Worm (Caenorhabditis elegans) whole organism, midembryonic: ENCODE results near the gene str-47.

ENCODE experiments used
- T22C8.4 ChIP-seq: fragments of 200-800 bp; sonication (Bioruptor generic); IDR thresholded peaks from 2 replicates; pipeline ENCODE4 v1.3.6; 2022; ENCODE audit warnings: missing genetic modification characterization, missing compliant biosample characterization
- cog-1 ChIP-seq: sonication (generic microtip); optimal IDR thresholded peaks from 2 replicates; lab custom pipeline; 2016; ENCODE audit warnings: missing genetic modification characterization, missing compliant biosample characterization
- flt-1 ChIP-seq: fragments of 200-800 bp; sonication (Bioruptor generic); IDR thresholded peaks from 2 replicates; pipeline ENCODE4 v1.3.6; 2022; ENCODE audit warnings: missing genetic modification characterization, missing compliant biosample characterization
- klf-2 ChIP-seq: fragments of 200-800 bp; sonication (Bioruptor generic); conservative IDR thresholded peaks from 2 replicates; pipeline ENCODE4 v1.3.6; 2022; ENCODE audit warnings: missing genetic modification reagents, missing genetic modification characterization, missing compliant biosample characterization
- med-1 ChIP-seq: sonication (generic microtip); optimal IDR thresholded peaks from 2 replicates; lab custom pipeline; 2017; ENCODE audit warnings: missing genetic modification characterization, mild to moderate bottlenecking, missing compliant biosample characterization, antibody characterized with exemption, missing genetic modification reagents; ENCODE audit not compliant: insufficient read depth
- ref-1 ChIP-seq: fragments of 200-800 bp; sonication (Bioruptor generic); conservative IDR thresholded peaks from 2 replicates; pipeline ENCODE4 v1.3.6; 2022; ENCODE audit warnings: missing genetic modification reagents, missing genetic modification characterization, missing compliant biosample characterization
- tab-1 ChIP-seq: fragments of 200-800 bp; sonication (Bioruptor generic); IDR thresholded peaks from 2 replicates; pipeline ENCODE4 v1.3.6; 2022; ENCODE audit warnings: missing genetic modification characterization, missing compliant biosample characterization
- ztf-23 ChIP-seq: fragments of 200-800 bp; sonication (Bioruptor generic); IDR thresholded peaks from 2 replicates; pipeline ENCODE4 v1.3.6; 2022; ENCODE audit warnings: missing genetic modification reagents, missing genetic modification characterization, missing compliant biosample characterization
- ztf-29 ChIP-seq: fragments of 200-800 bp; sonication (Bioruptor generic); IDR thresholded peaks from 2 replicates; pipeline ENCODE4 v1.3.6; 2022; ENCODE audit warnings: missing genetic modification reagents, missing genetic modification characterization, missing compliant biosample characterization

str-47 gene

DNA sequence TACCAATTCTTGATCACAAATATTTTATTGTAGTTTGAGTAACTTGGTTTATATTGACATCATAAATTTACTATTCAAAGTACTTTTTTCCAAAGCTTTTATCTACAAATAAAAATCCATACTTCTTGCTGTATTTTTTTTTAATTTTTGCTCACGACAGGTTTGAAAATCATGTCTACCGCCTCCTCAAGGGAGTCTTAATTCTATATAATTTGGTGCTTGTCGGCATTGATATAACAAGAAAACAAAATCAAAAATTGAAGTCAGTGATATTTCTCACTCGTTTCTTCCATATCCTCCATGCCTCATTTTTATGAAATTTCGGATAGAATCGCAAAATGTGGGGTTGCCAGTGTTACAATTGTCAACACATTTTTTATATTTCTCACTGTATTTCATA is at the start of gene str-47:
Gene str-47, plus strand, starts transcription at position 301 of the 400 bp plus-strand sequence.
- TF ChIP-seq tab-1 (GFP tag; lab: Robert Waterston, UW) (no peak), ztf-23 (no peak), ref-1 (no peak), T22C8.4 (no peak), cog-1 (no peak), flt-1 (GFP tag; lab: Robert Waterston, UW) (no peak), ztf-29 (GFP tag; lab: Robert Waterston, UW) (no peak), med-1 (GFP tag; lab: Kevin White, UChicago) (no peak), klf-2 (no peak)

DNA sequence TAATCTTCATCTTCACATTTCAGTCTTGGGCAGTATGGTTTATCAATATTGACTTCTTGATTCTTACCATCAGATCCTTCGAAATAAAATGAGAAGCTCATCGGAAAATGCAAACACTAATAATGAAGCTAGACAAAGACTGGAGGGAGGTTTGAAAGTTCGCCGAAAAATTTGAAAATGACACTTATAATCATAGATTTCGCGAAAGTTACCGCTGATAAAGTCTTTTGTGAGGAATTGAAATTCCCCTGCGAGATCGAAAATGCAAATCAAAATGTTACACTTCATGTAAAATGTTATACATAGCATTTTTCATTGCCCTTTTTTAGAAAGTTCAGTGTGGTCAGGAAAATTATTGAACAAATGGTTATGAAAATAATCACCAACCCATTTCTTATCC is 47.3 kb upstream of the str-47 start, which contains the start of gene C50E3.7:
Gene C50E3.7, minus strand, starts transcription at position 101 of the 400 bp plus-strand sequence.
- TF ChIP-seq klf-2 (no peak), cog-1 (no peak), med-1 (GFP tag; lab: Kevin White, UChicago) (no peak), T22C8.4 (no peak), ref-1 (no peak), tab-1 (GFP tag; lab: Robert Waterston, UW) (no peak), ztf-23 (no peak), flt-1 (GFP tag; lab: Robert Waterston, UW) (no peak), ztf-29 (GFP tag; lab: Robert Waterston, UW) (no peak)

DNA sequence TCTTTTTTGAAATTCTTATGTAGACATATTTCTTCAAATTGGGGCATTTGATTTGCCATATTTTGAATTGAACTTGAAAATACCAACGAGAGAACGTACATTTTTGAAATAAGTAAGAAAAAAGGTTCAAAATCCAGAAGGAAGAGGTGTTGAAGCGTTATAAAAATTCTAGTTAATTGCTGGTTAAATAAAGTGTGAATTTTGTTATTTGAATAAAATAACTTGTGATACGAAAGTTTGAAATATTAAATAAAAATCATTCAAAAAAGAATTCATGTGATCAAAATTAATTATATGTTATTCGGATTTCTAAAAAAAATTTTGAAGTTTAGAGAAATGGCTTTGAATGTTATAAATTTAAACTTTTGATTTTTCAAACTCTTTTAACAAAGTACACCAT is 45.4 kb upstream of the str-47 start, which contains the start of gene C50E3.9:
Gene C50E3.9, minus strand, starts transcription at position 101 of the 400 bp plus-strand sequence.
- TF ChIP-seq klf-2 (no peak), ztf-23 (no peak), flt-1 (GFP tag; lab: Robert Waterston, UW) (no peak), ref-1 (no peak), T22C8.4 (no peak), tab-1 (GFP tag; lab: Robert Waterston, UW) (no peak), med-1 (GFP tag; lab: Kevin White, UChicago) (no peak), cog-1 (no peak), ztf-29 (GFP tag; lab: Robert Waterston, UW) (no peak)

DNA sequence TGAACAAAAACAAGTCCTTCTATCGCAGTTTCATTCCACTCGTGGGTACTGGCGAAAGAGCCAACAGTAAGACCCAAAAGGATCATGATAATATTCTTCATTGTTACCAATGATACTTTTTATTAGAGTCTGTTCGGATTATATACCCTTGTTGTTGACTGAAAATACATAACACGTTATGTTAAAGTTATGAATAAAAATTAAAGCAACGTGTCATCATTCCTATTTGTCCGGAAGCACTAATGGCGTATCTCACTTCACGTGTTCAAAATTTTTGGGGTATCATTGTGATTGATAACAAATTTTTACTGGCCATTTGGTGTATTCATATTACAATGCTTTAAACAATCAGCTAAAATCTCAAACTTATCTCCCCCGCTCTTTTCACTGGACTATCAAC is 44.1 kb upstream of the str-47 start, which contains the start of gene scl-26:
Gene scl-26, minus strand, starts transcription at position 101 of the 400 bp plus-strand sequence.
- TF ChIP-seq med-1 (GFP tag; lab: Kevin White, UChicago) (no peak), ztf-23 (no peak), klf-2 (no peak), ref-1 (no peak), tab-1 (GFP tag; lab: Robert Waterston, UW) (no peak), T22C8.4 (no peak), flt-1 (GFP tag; lab: Robert Waterston, UW) (no peak), ztf-29 (GFP tag; lab: Robert Waterston, UW) (no peak), cog-1 (no peak)

DNA sequence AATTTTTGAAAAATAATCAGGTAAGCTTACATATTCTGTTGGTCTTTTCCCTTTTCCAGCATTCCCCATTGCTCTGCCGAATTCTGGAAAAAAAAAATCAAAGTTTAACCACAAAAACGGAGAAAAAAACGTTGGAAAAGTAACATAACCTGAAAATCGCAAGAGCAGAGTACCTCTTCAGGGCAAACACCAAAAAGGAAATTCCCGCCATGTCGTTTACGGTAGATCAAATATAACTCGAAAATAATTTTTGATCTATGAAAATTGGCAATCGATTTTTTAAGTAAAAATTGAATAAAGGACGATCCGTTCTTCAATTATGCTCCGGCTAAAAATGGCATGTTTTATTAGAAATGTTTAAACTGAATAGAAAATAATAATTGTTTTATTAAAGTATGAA is 42.1 kb upstream of the str-47 start, which contains the start of gene C50E3.11:
Gene C50E3.11, minus strand, starts transcription at position 83 of the 400 bp plus-strand sequence.
- TF ChIP-seq klf-2 (no peak), cog-1 (no peak), ztf-29 (GFP tag; lab: Robert Waterston, UW) (no peak), med-1 (GFP tag; lab: Kevin White, UChicago) (no peak), ztf-23 (no peak), ref-1 (no peak), tab-1 (GFP tag; lab: Robert Waterston, UW) (no peak), flt-1 (GFP tag; lab: Robert Waterston, UW) (no peak), T22C8.4 (no peak)

DNA sequence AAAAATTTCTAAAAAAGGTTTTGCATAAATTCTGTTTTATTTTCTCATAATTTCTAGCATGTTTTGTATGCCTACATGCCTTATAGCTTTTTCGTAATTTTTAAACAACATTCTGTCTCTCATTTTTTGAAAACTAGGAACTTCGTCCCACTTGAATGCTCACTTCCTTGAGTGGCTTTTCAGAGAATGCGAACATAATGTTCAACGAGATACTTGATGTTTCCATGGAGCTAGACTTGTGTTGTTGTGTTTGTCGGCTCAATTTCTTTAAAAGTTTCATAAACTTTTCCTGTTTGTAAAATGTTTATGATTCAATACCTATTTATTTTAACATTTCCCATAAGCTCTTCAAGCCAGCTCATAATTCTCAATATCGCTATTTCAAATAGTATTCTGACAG is 40.7 kb upstream of the str-47 start, which contains the start of gene clec-213:
Gene clec-213, plus strand, starts transcription at position 301 of the 400 bp plus-strand sequence.
- TF ChIP-seq ref-1, result no peak

DNA sequence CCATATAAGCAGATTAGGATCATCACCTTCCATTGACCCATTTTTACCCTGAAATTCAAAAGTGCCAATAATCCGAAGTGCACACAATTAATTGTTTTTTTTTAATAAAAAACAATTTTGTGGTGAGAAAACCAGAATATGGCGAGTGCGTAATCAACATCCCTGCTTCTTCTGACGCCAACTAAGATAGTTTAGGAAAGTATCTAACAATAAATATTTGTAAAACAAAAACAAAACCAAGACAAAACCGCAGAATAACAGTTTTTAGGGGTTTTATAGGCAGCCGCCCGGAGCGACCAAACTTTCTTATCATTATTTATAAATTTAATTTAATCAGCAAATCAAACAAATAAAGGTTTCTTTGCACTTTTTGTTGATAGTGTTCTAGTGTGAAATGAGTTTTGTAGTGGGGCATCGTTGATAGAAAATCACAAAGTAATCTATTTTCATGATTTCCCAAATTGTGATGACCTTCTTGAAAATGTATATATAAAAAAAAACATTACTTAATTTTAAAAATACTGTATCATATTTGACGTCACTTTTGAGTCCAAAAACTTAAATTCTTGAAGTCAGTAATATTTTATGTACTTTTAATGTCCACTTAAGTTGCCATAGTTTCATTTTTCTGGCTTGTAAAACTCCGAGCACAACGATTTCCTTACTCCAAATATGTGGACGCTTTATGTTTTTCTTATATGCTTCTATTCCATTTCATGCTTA is 35.7 kb upstream of the str-47 start, which contains the start of the genes folt-3 and clec-214:
Gene folt-3, minus strand, starts transcription at position 51 of the 723 bp plus-strand sequence.
Gene clec-214, plus strand, starts transcription at position 673 of the 723 bp plus-strand sequence.
- TF ChIP-seq med-1 (GFP tag; lab: Kevin White, UChicago) (no peak), tab-1 (GFP tag; lab: Robert Waterston, UW) (no peak), ztf-23 (no peak), ztf-29 (GFP tag; lab: Robert Waterston, UW) (no peak), flt-1 (GFP tag; lab: Robert Waterston, UW) (no peak), klf-2 (no peak), ref-1 (no peak), cog-1 (no peak), T22C8.4 (no peak)

DNA sequence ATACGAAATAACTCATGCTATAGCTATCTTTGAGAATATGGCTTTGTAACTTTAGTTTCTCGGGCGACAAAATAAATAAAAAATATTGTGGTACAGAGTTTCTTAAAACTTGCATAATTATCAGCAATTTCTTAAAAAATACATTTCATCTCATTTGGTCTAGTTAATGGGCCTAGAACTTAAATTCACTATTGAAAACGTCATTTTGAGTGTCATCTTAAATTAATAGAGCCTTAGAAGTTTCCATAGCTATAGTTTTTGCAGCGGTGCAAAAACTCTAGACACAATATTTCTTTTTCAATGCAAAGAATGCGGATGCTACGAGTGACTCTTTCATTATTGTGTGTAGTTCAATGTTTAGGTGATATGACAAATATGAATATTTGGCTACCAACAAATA is 33.5 kb upstream of the str-47 start, which contains the start of gene clec-215:
Gene clec-215, plus strand, starts transcription at position 301 of the 400 bp plus-strand sequence.
- TF ChIP-seq T22C8.4 (no peak), klf-2 (no peak), med-1 (GFP tag; lab: Kevin White, UChicago) (no peak)

DNA sequence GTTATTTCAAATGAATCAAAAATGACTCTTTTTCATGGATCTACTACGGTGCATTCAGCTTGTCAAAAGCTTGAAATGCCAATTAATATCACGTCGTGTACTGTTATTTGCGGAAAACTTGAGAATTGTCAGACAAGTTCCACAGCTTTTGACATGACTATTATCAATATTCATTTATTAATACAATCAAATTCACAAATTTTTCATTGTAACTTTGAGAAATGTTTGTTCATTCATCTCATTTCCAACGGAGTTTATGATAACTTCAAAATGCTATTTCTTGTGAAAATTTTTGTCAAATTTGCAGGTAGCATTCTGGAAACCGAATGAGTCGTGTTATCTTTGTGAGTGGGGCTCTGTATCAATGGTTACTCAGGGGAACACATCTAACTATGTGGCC is 27.4 kb upstream of the str-47 start, which contains the start of gene C50E3.15:
Gene C50E3.15, plus strand, starts transcription at position 301 of the 400 bp plus-strand sequence.
- no peak for TF ChIP-seq cog-1

DNA sequence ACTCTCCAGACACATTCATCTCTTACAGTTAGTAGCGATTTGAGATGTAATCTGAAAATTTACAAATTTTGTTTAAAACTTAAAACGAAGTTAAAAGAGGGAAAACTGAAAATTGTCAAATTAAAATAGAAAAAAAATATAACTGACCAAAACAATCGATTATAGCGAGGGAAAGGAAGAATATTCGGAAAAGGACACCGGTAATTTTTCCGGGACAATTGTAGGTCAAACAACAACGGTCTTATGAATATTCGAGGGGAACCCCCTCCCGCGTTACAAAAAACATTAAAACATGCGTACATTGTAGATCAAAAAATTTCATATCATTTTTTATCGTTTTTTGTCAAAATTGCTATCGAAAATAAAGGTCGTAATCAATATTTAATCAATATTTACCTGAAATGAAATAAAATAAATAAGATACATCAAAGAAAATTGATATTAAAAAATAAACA is 23.5 kb upstream of the str-47 start, which contains the start of gene C50E3.12:
Gene C50E3.12, minus strand, starts transcription at position 51 of the 455 bp plus-strand sequence.
- TF ChIP-seq T22C8.4, result no peak
- no peak for TF ChIP-seq klf-2
- TF ChIP-seq ztf-29 (GFP tag; lab: Robert Waterston, UW), result no peak
- no peak for TF ChIP-seq tab-1 (GFP tag; lab: Robert Waterston, UW)
- TF ChIP-seq cog-1, result no peak
- no peak for TF ChIP-seq ztf-23
- no peak for TF ChIP-seq med-1 (GFP tag; lab: Kevin White, UChicago)
- TF ChIP-seq ref-1, result no peak
- TF ChIP-seq flt-1 (GFP tag; lab: Robert Waterston, UW), result no peak
